Worm (Caenorhabditis elegans) whole organism, mixed stage, embryonic: Measurements from ENCODE around the gene T01B7.13.

Experiments
- M03D4.4 ChIP-seq: sonication (generic microtip); optimal IDR thresholded peaks from 2 replicates; lab custom pipeline; 2017; ENCODE audit warnings: mild to moderate bottlenecking, missing genetic modification characterization, missing compliant biosample characterization
- bed-3 ChIP-seq: fragments of 200-800 bp; sonication (Bioruptor generic); optimal IDR thresholded peaks from 3 replicates; lab custom pipeline; 2018; ENCODE audit warnings: mild to moderate bottlenecking, missing genetic modification characterization, moderate library complexity, missing compliant biosample characterization
- blmp-1 ChIP-seq: fragments of 150-350 bp; optimal IDR thresholded peaks from 2 replicates; lab custom pipeline; 2014; ENCODE audit warnings: missing biosample characterization, missing genetic modification characterization
- ceh-43 ChIP-seq: fragments of 200-800 bp; sonication (Bioruptor generic); optimal IDR thresholded peaks from 2 replicates; lab custom pipeline; 2018; ENCODE audit warnings: mild to moderate bottlenecking, missing genetic modification characterization, moderate library complexity, missing compliant biosample characterization
- ceh-83 ChIP-seq: fragments of 200-800 bp; sonication (Bioruptor generic); optimal IDR thresholded peaks from 2 replicates; lab custom pipeline; 2018; ENCODE audit warnings: mild to moderate bottlenecking, missing genetic modification characterization, missing compliant biosample characterization
- ces-1 ChIP-seq: fragments of 150-350 bp; optimal IDR thresholded peaks from 2 replicates; lab custom pipeline; 2014; ENCODE audit warnings: missing biosample characterization, missing genetic modification reagents, missing genetic modification characterization
- cnd-1 ChIP-seq: fragments of 200-800 bp; sonication (Bioruptor generic); optimal IDR thresholded peaks from 2 replicates; lab custom pipeline; 2018; ENCODE audit warnings: mild to moderate bottlenecking, missing genetic modification characterization, missing compliant biosample characterization
- drap-1 ChIP-seq: fragments of 200-800 bp; sonication (Bioruptor generic); optimal IDR thresholded peaks from 3 replicates; lab custom pipeline; 2018; ENCODE audit warnings: mild to moderate bottlenecking, missing genetic modification characterization, missing compliant biosample characterization
- elt-1 ChIP-seq: sonication (generic microtip); optimal IDR thresholded peaks from 2 replicates; lab custom pipeline; 2017; ENCODE audit warnings: missing genetic modification characterization, mild to moderate bottlenecking, missing compliant biosample characterization, antibody characterized with exemption, moderate library complexity, borderline replicate concordance; ENCODE audit not compliant: insufficient read depth
- elt-3 ChIP-seq: fragments of 150-350 bp; optimal IDR thresholded peaks from 2 replicates; lab custom pipeline; 2014; ENCODE audit warnings: missing biosample characterization, missing genetic modification characterization
- ham-2 ChIP-seq: fragments of 200-800 bp; sonication (Bioruptor generic); optimal IDR thresholded peaks from 2 replicates; lab custom pipeline; 2018; ENCODE audit warnings: mild to moderate bottlenecking, missing genetic modification characterization, missing compliant biosample characterization
- hlh-1 ChIP-seq: fragments of 150-350 bp; optimal IDR thresholded peaks from 2 replicates; lab custom pipeline; 2014; ENCODE audit warnings: missing biosample characterization, missing genetic modification reagents, missing genetic modification characterization
- lin-13 ChIP-seq: fragments of 150-350 bp; optimal IDR thresholded peaks from 2 replicates; lab custom pipeline; 2014; ENCODE audit warnings: missing biosample characterization, missing genetic modification characterization
- lin-32 ChIP-seq: fragments of 200-800 bp; sonication (Bioruptor generic); optimal IDR thresholded peaks from 2 replicates; lab custom pipeline; 2018; ENCODE audit warnings: mild to moderate bottlenecking, missing genetic modification characterization, missing compliant biosample characterization
- lsy-2 ChIP-seq: fragments of 150-350 bp; optimal IDR thresholded peaks from 2 replicates; lab custom pipeline; 2014; ENCODE audit warnings: missing biosample characterization, missing genetic modification characterization
- mab-5 ChIP-seq: fragments of 150-350 bp; optimal IDR thresholded peaks from 2 replicates; lab custom pipeline; 2014; ENCODE audit warnings: missing biosample characterization, missing genetic modification characterization
- mep-1 ChIP-seq: fragments of 150-350 bp; optimal IDR thresholded peaks from 2 replicates; lab custom pipeline; 2017; ENCODE audit warnings: missing biosample characterization, missing genetic modification reagents, missing genetic modification characterization, inconsistent platforms
- mls-2 ChIP-seq: sonication (generic microtip); optimal IDR thresholded peaks from 2 replicates; lab custom pipeline; 2016; ENCODE audit warnings: mild to moderate bottlenecking, missing genetic modification characterization, moderate library complexity, missing compliant biosample characterization
- nhr-2 ChIP-seq: fragments of 150-350 bp; optimal IDR thresholded peaks from 2 replicates; lab custom pipeline; 2014; ENCODE audit warnings: missing biosample characterization, missing genetic modification characterization
- nhr-237 ChIP-seq: fragments of 150-350 bp; optimal IDR thresholded peaks from 2 replicates; lab custom pipeline; 2014; ENCODE audit warnings: missing biosample characterization, missing genetic modification characterization
- nhr-28 ChIP-seq: fragments of 150-350 bp; optimal IDR thresholded peaks from 2 replicates; lab custom pipeline; 2014; ENCODE audit warnings: missing biosample characterization, missing genetic modification characterization
- nhr-76 ChIP-seq: sonication (generic microtip); optimal IDR thresholded peaks from 2 replicates; lab custom pipeline; 2017; ENCODE audit warnings: missing biosample characterization, missing genetic modification characterization
- pha-4 ChIP-seq: fragments of 150-350 bp; optimal IDR thresholded peaks from 2 replicates; lab custom pipeline; 2018; ENCODE audit warnings: missing biosample characterization, missing genetic modification reagents, missing genetic modification characterization
- sem-2 ChIP-seq: fragments of 200-800 bp; sonication (Bioruptor generic); optimal IDR thresholded peaks from 2 replicates; lab custom pipeline; 2018; ENCODE audit warnings: mild to moderate bottlenecking, missing genetic modification characterization, missing compliant biosample characterization
- snpc-4 ChIP-seq: fragments of 150-350 bp; optimal IDR thresholded peaks from 2 replicates; lab custom pipeline; 2014; ENCODE audit warnings: missing biosample characterization, missing genetic modification characterization
- sptf-1 ChIP-seq: sonication (generic microtip); optimal IDR thresholded peaks from 2 replicates; lab custom pipeline; 2017; ENCODE audit warnings: mild to moderate bottlenecking, missing genetic modification characterization, moderate library complexity, missing compliant biosample characterization
- tbx-8 ChIP-seq: fragments of 200-800 bp; sonication (Bioruptor generic); optimal IDR thresholded peaks from 2 replicates; lab custom pipeline; 2018; ENCODE audit warnings: mild to moderate bottlenecking, missing genetic modification characterization, moderate library complexity, missing compliant biosample characterization
- unc-120 ChIP-seq: sonication (generic microtip); optimal IDR thresholded peaks from 2 replicates; lab custom pipeline; 2017; ENCODE audit warnings: missing genetic modification characterization, missing compliant biosample characterization; ENCODE audit not compliant: poor library complexity, severe bottlenecking
- unc-39 ChIP-seq: fragments of 150-350 bp; optimal IDR thresholded peaks from 2 replicates; lab custom pipeline; 2014; ENCODE audit warnings: missing biosample characterization, missing genetic modification characterization
- unc-62 ChIP-seq: fragments of 150-350 bp; optimal IDR thresholded peaks from 2 replicates; lab custom pipeline; 2014; ENCODE audit warnings: missing biosample characterization, missing genetic modification reagents, missing genetic modification characterization
- ztf-11 ChIP-seq: fragments of 150-350 bp; optimal IDR thresholded peaks from 2 replicates; lab custom pipeline; 2014; ENCODE audit warnings: missing biosample characterization, missing genetic modification characterization

The T01B7.13 gene

ce11 chrII:8740326-8740949, 25.2 kb downstream of the T01B7.13 start:
- TF ChIP-seq pha-4 (tag; lab: Kevin White, UChicago) (no peak), nhr-237 (tag; lab: Kevin White, UChicago) (peak; percentile 14)

DNA sequence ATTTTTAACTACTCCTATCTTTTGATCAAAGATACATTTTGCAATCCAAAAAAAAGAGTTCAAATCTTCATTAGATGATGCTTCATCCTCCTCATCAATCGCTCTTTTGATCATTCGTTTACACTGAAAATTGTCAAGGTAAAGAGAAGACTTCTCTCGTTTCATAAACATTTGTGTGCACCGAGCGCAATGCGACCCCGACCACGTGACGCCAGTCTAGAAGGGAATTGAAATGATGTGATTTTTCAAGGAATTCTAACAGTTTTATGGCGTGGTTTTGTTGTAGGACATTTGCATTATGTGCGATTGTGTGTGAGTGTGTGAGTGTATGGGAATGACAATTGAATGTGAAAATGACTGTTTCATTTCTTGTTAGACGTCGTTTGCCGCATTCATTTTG, 26.1 kb downstream of the T01B7.13 start:
- TF ChIP-seq snpc-4 (tag; lab: Kevin White, UChicago) (no peak), hlh-1 (tag; lab: Kevin White, UChicago) (peak; percentile 19), nhr-76 (tag; lab: Kevin White, UChicago) (no peak), lin-13 (no peak), bed-3 (GFP tag; lab: Kevin White, UChicago) (no peak)
- TF ChIP-seq, all 35 proteins: peak for 1

- TF ChIP-seq nhr-237 (tag; lab: Kevin White, UChicago) (no peak), unc-62 (GFP tag; lab: Kevin White, UChicago) (no peak), ztf-11 (tag; lab: Kevin White, UChicago) (no peak), mep-1 (tag; lab: Kevin White, UChicago) (no peak), tbx-8 (GFP tag; lab: Kevin White, UChicago) (no peak), ham-2 (no peak), nhr-2 (tag; lab: Kevin White, UChicago) (no peak), mab-5 (tag; lab: Kevin White, UChicago) (no peak), snpc-4 (tag; lab: Kevin White, UChicago) (no peak), sem-2 (GFP tag; lab: Kevin White, UChicago) (no peak)
Measured at ce11 chrII:8742006-8742847, 27.0 kb downstream of the T01B7.13 start.

ce11 chrII:8742972-8743371, 27.8 kb downstream of the T01B7.13 start:
- TF ChIP-seq blmp-1 (tag; lab: Kevin White, UChicago): no peak
- TF ChIP-seq elt-1 (tag; lab: Kevin White, UChicago): no peak

- TF ChIP-seq nhr-237 (tag; lab: Kevin White, UChicago) (no peak), unc-120 (peak; percentile 29), sptf-1 (no peak), blmp-1 (tag; lab: Kevin White, UChicago) (no peak), unc-62 (GFP tag; lab: Kevin White, UChicago) (no peak)
Measured at ce11 chrII:8743379-8744173, 28.4 kb downstream of the T01B7.13 start, which contains the start of gene mak-1. Gene mak-1 (plus strand): TSS chrII:8744071.

DNA sequence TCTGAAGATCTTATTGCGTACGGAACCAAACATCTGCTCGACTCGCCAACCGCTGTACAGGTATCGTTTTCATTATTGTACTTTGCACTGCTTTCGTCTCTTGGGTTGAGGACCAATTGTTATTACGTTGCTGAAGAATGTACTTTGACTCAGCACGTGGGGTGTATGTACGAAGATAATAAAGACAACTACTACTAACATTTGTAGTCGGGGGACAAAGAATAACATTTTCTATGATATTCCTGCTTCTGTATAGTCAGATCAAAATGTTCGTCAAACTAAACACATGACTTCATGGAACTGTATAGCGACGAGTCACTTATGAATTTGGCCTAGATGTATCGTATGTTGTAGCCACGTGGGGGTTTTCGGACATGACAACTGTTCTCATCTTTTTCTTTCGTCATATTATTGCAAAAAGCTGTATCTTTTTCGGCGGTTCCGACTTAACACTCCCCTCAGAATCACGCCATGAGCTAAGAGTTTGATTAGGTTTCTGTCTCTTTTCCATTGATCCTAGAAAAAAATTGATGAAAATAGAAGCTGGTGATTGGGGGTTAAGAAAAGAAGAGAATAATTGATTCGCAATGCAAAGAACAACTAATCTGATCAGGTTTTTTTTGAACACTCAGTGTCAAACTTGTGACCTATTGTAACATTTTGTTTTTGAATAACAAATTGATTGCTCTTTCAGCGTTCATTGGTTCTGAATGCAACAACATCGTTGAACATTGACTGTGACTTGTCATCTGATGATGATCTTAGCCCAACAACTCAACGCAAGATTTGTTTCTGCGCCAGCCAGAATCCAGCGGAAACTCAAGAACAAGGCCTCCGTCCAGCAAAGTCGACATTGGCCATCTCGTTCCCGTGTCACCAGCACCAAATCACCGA, 29.6 kb downstream of the T01B7.13 start:
- TF ChIP-seq M03D4.4: no peak
- no peak for TF ChIP-seq nhr-2 (tag; lab: Kevin White, UChicago)
- TF ChIP-seq ces-1 (GFP tag; lab: Kevin White, UChicago): no peak
- TF ChIP-seq nhr-28 (tag; lab: Kevin White, UChicago): no peak
- no peak for TF ChIP-seq bed-3 (GFP tag; lab: Kevin White, UChicago)
- TF ChIP-seq sptf-1: no peak
- TF ChIP-seq cnd-1 (tag; lab: Kevin White, UChicago): no peak
- no peak for TF ChIP-seq snpc-4 (tag; lab: Kevin White, UChicago)
- TF ChIP-seq lsy-2 (tag; lab: Kevin White, UChicago): no peak
- TF ChIP-seq drap-1: no peak
- TF ChIP-seq ceh-43 (GFP tag; lab: Kevin White, UChicago): no peak
- no peak for TF ChIP-seq elt-1 (tag; lab: Kevin White, UChicago)
- no peak for TF ChIP-seq unc-62 (GFP tag; lab: Kevin White, UChicago)
- TF ChIP-seq nhr-237 (tag; lab: Kevin White, UChicago): no peak
- TF ChIP-seq unc-39 (tag; lab: Kevin White, UChicago): no peak
- TF ChIP-seq mls-2 (tag; lab: Kevin White, UChicago): no peak
- no peak for TF ChIP-seq ceh-83 (GFP tag; lab: Kevin White, UChicago)
- TF ChIP-seq elt-3 (tag; lab: Kevin White, UChicago): no peak
- no peak for TF ChIP-seq unc-120
- TF ChIP-seq lin-32 (GFP tag; lab: Kevin White, UChicago): no peak
